Fruit fly (Drosophila melanogaster): ENCODE results near the gene Arp5.

The Arp5 gene

DNA sequence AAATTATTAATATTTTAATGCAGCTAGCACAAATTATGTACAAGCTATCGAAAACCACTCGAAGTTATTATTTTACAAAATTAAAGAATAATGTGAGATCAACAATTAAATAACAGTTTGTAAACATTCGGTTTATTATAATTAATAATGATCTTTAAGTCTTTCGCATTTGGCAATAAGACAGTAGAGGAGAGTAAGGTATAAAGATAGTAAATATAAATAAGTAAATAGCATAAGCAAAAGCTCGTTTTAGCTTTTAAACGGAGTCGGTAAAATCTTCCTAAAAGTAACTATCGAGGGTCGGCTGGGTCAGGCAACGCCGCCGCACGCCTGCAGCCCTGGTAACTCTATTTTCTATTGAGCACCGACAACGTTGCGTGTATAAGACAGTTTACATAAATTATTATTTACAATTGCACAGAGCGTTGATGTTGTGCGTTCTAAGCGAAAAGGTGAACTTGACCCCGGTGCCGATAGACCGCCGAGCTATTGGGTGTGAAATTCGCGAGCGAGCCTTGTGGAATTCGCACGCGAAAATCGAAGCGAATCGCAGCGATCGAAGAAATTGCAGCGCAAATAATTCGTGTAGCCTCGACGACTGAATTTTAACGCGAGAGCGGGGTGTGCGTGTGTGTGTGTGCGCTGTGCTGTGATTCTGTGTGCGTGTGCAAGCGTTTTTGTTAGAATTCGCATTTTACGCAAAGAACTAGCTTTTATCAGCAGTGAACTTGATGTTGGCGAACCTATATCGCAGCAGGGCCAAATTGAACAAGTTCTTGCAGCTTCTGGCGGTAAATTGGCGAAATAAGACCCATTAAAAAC, 17.7 kb upstream of the Arp5 start, which contains the start of gene wrd:
TSS of gene wrd (plus strand) at position 342 of the 822 bp plus-strand sequence.
- TF ChIP-seq CG15710 (tag; optimal IDR thresholded peaks at IDR 0.05) (peak; percentile 30), CG8159 (tag; optimal IDR thresholded peaks at IDR 0.05) (peak; percentile 43), CG10348 (GFP tag; IDR thresholded peaks at IDR 0.05) (no peak)

DNA sequence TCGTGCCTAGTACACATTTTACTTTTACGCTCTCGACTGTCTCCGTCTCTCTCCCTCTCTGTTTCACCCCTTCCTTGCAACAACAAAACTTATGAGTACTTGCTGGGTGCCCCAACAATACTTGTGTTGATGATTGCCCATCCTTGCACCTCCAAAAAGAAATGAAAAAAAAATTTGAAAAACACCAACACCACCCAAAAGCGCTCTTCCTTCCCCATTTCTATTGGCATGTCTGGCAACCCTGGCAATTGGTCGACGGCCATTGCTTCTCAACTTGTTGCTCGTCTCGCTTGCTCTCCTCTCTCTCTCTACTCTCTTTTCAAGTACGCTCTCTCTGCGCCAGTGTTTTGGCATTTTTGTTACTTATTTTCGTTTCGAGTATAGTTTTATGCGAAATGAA, 16.9 kb upstream of the Arp5 start:
- peak; percentile 51 for TF ChIP-seq Ets98B (GFP tag; IDR thresholded peaks at IDR 0.05)
- peak; percentile 28 for TF ChIP-seq EcR (GFP tag; optimal IDR thresholded peaks at IDR 0.05)
- peak; percentile 2 for TF ChIP-seq CG17806 (tag; optimal IDR thresholded peaks at IDR 0.05)
- TF ChIP-seq CG12605 (GFP tag; IDR thresholded peaks at IDR 0.05), result peak; percentile 88
- no peak for TF ChIP-seq Snoo (tag; optimal IDR thresholded peaks at IDR 0.05)
- peak; percentile 21 for TF ChIP-seq CG34367 (tag; optimal IDR thresholded peaks at IDR 0.05)
- TF ChIP-seq gl (tag; optimal IDR thresholded peaks at IDR 0.05), result no peak
- TF ChIP-seq CG15710 (tag; optimal IDR thresholded peaks at IDR 0.05), result peak; percentile 25
- peak; percentile 54; the same call in 2 of the 3 replicates for TF ChIP-seq fd96Ca (GFP tag; IDR thresholded peaks at IDR 0.05)
- TF ChIP-seq CG32121 (GFP tag; IDR thresholded peaks at IDR 0.05), result peak; percentile 44
- TF ChIP-seq CG4496 (GFP tag; IDR thresholded peaks at IDR 0.05), result 0 out of 3 replicates have a peak, but pooled peaks have one; percentile 53
- no peak for TF ChIP-seq rn (GFP tag; IDR thresholded peaks at IDR 0.05)
- TF ChIP-seq Pif1A (GFP tag; optimal IDR thresholded peaks at IDR 0.05), result peak; percentile 33
- peak; percentile 27 for TF ChIP-seq CG8159 (tag; optimal IDR thresholded peaks at IDR 0.05)

DNA sequence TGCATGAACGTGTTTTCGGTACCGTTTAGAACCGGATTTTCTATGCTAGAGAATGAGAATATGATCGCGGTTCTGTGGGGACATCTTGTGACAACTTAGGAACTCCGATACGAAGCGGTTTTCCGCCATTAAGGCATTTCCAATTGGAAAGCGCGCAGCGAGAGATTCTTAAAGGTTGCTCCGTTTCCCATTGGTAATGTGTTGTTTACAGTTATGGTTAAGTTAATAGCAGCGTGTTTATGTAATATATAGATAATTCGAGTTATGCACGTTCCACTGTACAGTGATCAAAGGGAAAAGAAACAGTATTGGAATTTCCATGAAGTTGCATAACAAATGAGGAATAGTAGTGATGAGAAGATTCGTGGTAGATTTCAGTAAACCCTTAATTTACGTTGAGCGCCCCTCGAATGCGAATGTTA, 16.4 kb upstream of the Arp5 start:
- peak; percentile 1 for TF ChIP-seq CG9948 (tag; optimal IDR thresholded peaks at IDR 0.05)
- TF ChIP-seq rn (GFP tag; IDR thresholded peaks at IDR 0.05), result no peak
- peak; percentile 20 for TF ChIP-seq CG17806 (tag; optimal IDR thresholded peaks at IDR 0.05)
- TF ChIP-seq CG14655 (GFP tag; optimal IDR thresholded peaks at IDR 0.05), result peak; percentile 65
- no peak for TF ChIP-seq fd96Ca (GFP tag; IDR thresholded peaks at IDR 0.05)
- no peak for TF ChIP-seq CG12605 (GFP tag; IDR thresholded peaks at IDR 0.05)
- no peak for TF ChIP-seq CG4496 (GFP tag; IDR thresholded peaks at IDR 0.05)
- peak; percentile 21 for TF ChIP-seq Snoo (tag; optimal IDR thresholded peaks at IDR 0.05)
- TF ChIP-seq CG10348 (GFP tag; IDR thresholded peaks at IDR 0.05), result no peak
- no peak for TF ChIP-seq CG13204 (GFP tag; optimal IDR thresholded peaks at IDR 0.05)
- no peak for TF ChIP-seq Ets98B (GFP tag; IDR thresholded peaks at IDR 0.05)
- TF ChIP-seq Pif1A (GFP tag; optimal IDR thresholded peaks at IDR 0.05), result no peak
- peak; percentile 31 for TF ChIP-seq Pif1B (GFP tag; optimal IDR thresholded peaks at IDR 0.05)
- no peak for TF ChIP-seq EcR (GFP tag; optimal IDR thresholded peaks at IDR 0.05)
- TF ChIP-seq CG34367 (tag; optimal IDR thresholded peaks at IDR 0.05), result no peak
- TF ChIP-seq CG15710 (tag; optimal IDR thresholded peaks at IDR 0.05), result no peak
- peak; percentile 49 for TF ChIP-seq CG8301 (tag; optimal IDR thresholded peaks at IDR 0.05)
- TF ChIP-seq D1 (tag; optimal IDR thresholded peaks at IDR 0.05), result no peak
- no peak for TF ChIP-seq CG32121 (GFP tag; IDR thresholded peaks at IDR 0.05)
- TF ChIP-seq gl (tag; optimal IDR thresholded peaks at IDR 0.05), result no peak
- TF ChIP-seq CG8159 (tag; optimal IDR thresholded peaks at IDR 0.05), result peak; percentile 48

DNA sequence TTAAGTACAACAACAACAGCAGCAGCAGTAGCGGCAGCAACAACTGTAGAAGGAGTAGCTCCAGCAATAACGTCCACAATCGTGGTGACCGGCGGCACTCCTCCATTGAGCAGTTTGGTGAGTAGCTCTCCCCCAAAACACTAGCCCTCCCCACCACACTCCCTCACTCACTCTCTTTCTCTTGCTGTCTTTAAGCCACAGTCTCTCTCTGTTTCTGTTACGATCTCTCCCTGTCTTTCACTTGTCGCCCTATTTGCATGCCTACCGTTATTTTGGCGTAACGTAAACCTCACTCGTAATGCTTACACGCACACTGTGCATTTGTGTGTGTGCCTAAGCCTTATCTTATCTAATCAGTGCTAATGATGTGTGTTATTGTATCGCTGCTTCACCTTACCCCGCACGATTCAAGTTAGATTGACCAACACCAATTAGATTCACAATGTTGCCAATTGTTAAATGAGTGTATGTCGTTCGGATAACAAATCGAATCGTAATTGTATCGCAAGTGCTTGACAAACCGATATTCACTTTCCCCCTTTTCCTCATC, 15.2 kb upstream of the Arp5 start:
- no peak for TF ChIP-seq CG12605 (GFP tag; IDR thresholded peaks at IDR 0.05)
- TF ChIP-seq CG8159 (tag; optimal IDR thresholded peaks at IDR 0.05), result no peak
- no peak for TF ChIP-seq CG32121 (GFP tag; IDR thresholded peaks at IDR 0.05)
- TF ChIP-seq Pif1B (GFP tag; optimal IDR thresholded peaks at IDR 0.05), result no peak
- TF ChIP-seq CG10348 (GFP tag; IDR thresholded peaks at IDR 0.05), result no peak
- no peak for TF ChIP-seq CG8301 (tag; optimal IDR thresholded peaks at IDR 0.05)
- no peak for TF ChIP-seq CG4496 (GFP tag; IDR thresholded peaks at IDR 0.05)
- TF ChIP-seq fd96Ca (GFP tag; IDR thresholded peaks at IDR 0.05), result no peak
- no peak for TF ChIP-seq CG34367 (tag; optimal IDR thresholded peaks at IDR 0.05)
- no peak for TF ChIP-seq EcR (GFP tag; optimal IDR thresholded peaks at IDR 0.05)
- no peak for TF ChIP-seq Pif1A (GFP tag; optimal IDR thresholded peaks at IDR 0.05)

DNA sequence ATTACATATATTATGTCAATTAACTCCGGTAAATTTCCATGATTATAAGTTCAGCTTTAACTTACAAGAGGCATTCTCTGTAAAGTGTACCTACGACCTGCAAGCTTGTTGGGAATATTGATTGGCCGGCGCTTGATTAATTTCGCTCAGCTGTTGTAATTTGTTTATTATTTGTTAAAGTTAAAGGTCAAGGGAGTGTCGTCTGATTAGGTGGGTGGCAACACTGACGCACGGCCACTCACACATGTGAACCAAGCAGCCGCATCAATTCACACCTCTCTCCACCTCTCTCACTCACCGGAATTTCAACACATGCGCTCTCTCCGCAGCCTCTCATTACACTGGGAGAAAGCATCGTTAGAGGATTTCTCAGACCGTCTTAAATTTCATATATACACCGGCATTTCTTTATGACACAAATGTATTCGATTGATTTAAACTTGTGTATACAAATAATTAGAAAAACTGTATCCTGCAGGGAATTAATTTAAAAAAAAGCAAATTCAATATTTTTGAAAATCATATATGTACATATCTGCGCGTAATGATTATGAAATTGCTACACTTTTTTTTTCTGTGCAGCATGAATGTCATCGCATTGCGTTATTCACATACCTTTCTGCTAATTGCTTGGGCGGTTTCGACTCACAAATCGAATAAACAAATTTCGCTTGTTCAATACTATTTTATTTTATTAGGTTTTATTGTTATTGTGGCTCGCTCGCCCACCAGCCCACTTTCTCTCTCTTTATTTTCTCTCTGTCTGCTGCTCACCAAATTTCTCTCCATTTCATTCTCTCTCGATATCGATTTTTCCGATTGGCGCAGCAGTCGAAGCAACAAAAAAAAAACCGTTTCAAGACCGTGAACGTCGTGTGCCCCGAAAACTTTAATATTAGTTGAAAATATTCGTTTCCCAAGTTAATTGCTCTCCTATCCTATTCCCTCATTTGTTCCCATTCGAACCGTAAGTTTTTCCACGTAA, 13.0 kb upstream of the Arp5 start:
- TF ChIP-seq Pif1B (GFP tag; optimal IDR thresholded peaks at IDR 0.05), result peak; percentile 56
- TF ChIP-seq CG15710 (tag; optimal IDR thresholded peaks at IDR 0.05), result peak; percentile 65
- no peak for TF ChIP-seq CG34367 (tag; optimal IDR thresholded peaks at IDR 0.05)
- 0 out of 3 replicates have a peak, but pooled peaks have one; percentile 58 for TF ChIP-seq fd96Ca (GFP tag; IDR thresholded peaks at IDR 0.05)
- TF ChIP-seq EcR (GFP tag; optimal IDR thresholded peaks at IDR 0.05), result no peak
- peak; percentile 73 for TF ChIP-seq CG9948 (tag; optimal IDR thresholded peaks at IDR 0.05)
- TF ChIP-seq CG4496 (GFP tag; IDR thresholded peaks at IDR 0.05), result peak; percentile 79
- 0 out of 2 replicates have a peak, but pooled peaks have one; percentile 26 for TF ChIP-seq rn (GFP tag; IDR thresholded peaks at IDR 0.05)
- peak; percentile 85 for TF ChIP-seq CG8301 (tag; optimal IDR thresholded peaks at IDR 0.05)
- no peak for TF ChIP-seq D1 (tag; optimal IDR thresholded peaks at IDR 0.05)
- peak; percentile 78 for TF ChIP-seq CG32121 (GFP tag; IDR thresholded peaks at IDR 0.05)
- TF ChIP-seq CG17806 (tag; optimal IDR thresholded peaks at IDR 0.05), result peak; percentile 63
- peak; percentile 71 for TF ChIP-seq Snoo (tag; optimal IDR thresholded peaks at IDR 0.05)
- no peak for TF ChIP-seq CG14655 (GFP tag; optimal IDR thresholded peaks at IDR 0.05)
- no peak; the same call in 1 of the 2 replicates for TF ChIP-seq CG10348 (GFP tag; IDR thresholded peaks at IDR 0.05)
- no peak for TF ChIP-seq gl (tag; optimal IDR thresholded peaks at IDR 0.05)
- no peak for TF ChIP-seq Pif1A (GFP tag; optimal IDR thresholded peaks at IDR 0.05)
- peak; percentile 70 for TF ChIP-seq CG12605 (GFP tag; IDR thresholded peaks at IDR 0.05)
- TF ChIP-seq CG8159 (tag; optimal IDR thresholded peaks at IDR 0.05), result peak; percentile 80
- TF ChIP-seq Ets98B (GFP tag; IDR thresholded peaks at IDR 0.05), result peak; percentile 62
- TF ChIP-seq CG13204 (GFP tag; optimal IDR thresholded peaks at IDR 0.05), result no peak

All from whole organism, pupa.